Fruit fly (Drosophila melanogaster): ENCODE data around the gene Pmvk.

dm6 chr2L:19586436-19587333 lies 6.5 kb upstream of the Pmvk start, which contains the start of gene Lar:
- TF ChIP-seq CTCF (optimal IDR thresholded peaks at IDR 0.05) (peak; percentile 7 to 28), CG8478 (optimal IDR thresholded peaks at IDR 0.05) (no peak)

All from S2 (cell line).